Fruit fly (Drosophila melanogaster) whole organism: ENCODE results near the gene CG6738.

Source experiments
- CG8478 ChIP-seq: fragments of >200 bp; optimal IDR thresholded peaks from 2 replicates; lab custom pipeline; 2018; ENCODE audit warnings: inconsistent platforms
- Dll ChIP-seq: fragments of >200 bp; optimal IDR thresholded peaks from 2 replicates; lab custom pipeline; 2017
- EcR ChIP-seq, 2 experiments: fragments of >200 bp; optimal IDR thresholded peaks; 2 replicates each; lab custom pipeline; 2017; ENCODE audit warnings: missing biosample characterization in 2 of 2, missing genetic modification characterization in 2 of 2, missing genetic modification reagents in 2 of 2
- pan ChIP-seq: fragments of >200 bp; optimal IDR thresholded peaks from 2 replicates; lab custom pipeline; 2017
- psq ChIP-seq: fragments of >200 bp; optimal IDR thresholded peaks from 2 replicates; lab custom pipeline; 2017
- usp ChIP-seq: fragments of >200 bp; optimal IDR thresholded peaks from 2 replicates; lab custom pipeline; 2017; ENCODE audit warnings: missing biosample characterization, missing genetic modification characterization, mixed read lengths

- TF ChIP-seq CG8478 (lab: Kevin White, UChicago) (no peak), psq (lab: Kevin White, UChicago) (no peak), EcR (GFP tag; optimal IDR thresholded peaks at IDR 0.05; lab: Kevin White, UChicago) (no peak), pan (lab: Kevin White, UChicago) (no peak), usp (no peak), Dll (lab: Kevin White, UChicago) (no peak)
These were observed 27.1 kb downstream of the CG6738 start, which contains the start of gene CG31365 for dm6 chr3R:23126241-23127022.
